Fruit fly (Drosophila melanogaster): ENCODE measurements around the gene CG5445.

DNA sequence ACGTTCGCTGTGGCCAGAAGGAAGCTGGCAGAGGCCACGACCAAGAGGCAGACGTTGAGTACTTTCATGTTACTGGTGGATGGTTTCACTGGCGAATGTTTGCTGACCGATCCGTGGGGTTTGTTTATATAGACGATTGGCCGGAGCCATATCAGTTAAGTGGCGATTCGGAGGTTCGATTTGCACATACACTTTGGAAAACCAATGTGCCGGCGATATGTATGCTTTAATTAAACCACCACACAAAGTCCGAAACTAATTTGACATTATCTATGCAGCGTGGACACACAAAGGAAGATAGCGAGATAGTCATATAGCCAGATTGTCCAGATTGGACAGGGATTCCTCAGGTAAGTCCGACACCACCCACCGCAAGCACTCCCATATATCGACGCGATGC, 330 bp downstream of the CG5445 start, which contains the start of gene CG8664:
- TF ChIP-seq rn (GFP tag; IDR thresholded peaks at IDR 0.05): no peak
- no peak for TF ChIP-seq CG14655 (GFP tag; optimal IDR thresholded peaks at IDR 0.05)
- TF ChIP-seq CG15710 (tag; optimal IDR thresholded peaks at IDR 0.05): no peak
- no peak for TF ChIP-seq CG10348 (GFP tag; IDR thresholded peaks at IDR 0.05)
- TF ChIP-seq CG34367 (tag; optimal IDR thresholded peaks at IDR 0.05): no peak
- no peak for TF ChIP-seq Pif1A (GFP tag; optimal IDR thresholded peaks at IDR 0.05)
- no peak for TF ChIP-seq EcR (GFP tag; optimal IDR thresholded peaks at IDR 0.05)
- no peak for TF ChIP-seq Pif1B (GFP tag; optimal IDR thresholded peaks at IDR 0.05)
- TF ChIP-seq Snoo (tag; optimal IDR thresholded peaks at IDR 0.05): no peak
- no peak for TF ChIP-seq CG13204 (GFP tag; optimal IDR thresholded peaks at IDR 0.05)
- no peak for TF ChIP-seq CG9948 (tag; optimal IDR thresholded peaks at IDR 0.05)
- TF ChIP-seq D1 (tag; optimal IDR thresholded peaks at IDR 0.05): no peak

Measured in whole organism, pupa.